Worm (Caenorhabditis elegans): ENCODE results near the gene kbp-2.

kbp-2 gene

ce11 chrIII:4854918-4855317 lies 48.8 kb downstream of the kbp-2 start, which contains the start of gene C35D10.8:
TSS of gene C35D10.8 (plus strand) at chrIII:4855218.
- TF ChIP-seq ztf-23 (GFP tag; IDR thresholded peaks at IDR 0.05) = no peak
- TF ChIP-seq med-1 (GFP tag; optimal IDR thresholded peaks at IDR 0.05; ENCODE audit: insufficient read depth) = no peak
- TF ChIP-seq flt-1 (GFP tag; IDR thresholded peaks at IDR 0.05) = no peak
- TF ChIP-seq T22C8.4 (GFP tag; IDR thresholded peaks at IDR 0.05) = no peak
- no peak for TF ChIP-seq klf-2 (GFP tag; conservative IDR thresholded peaks at IDR 0.05)
- no peak for TF ChIP-seq ztf-29 (GFP tag; IDR thresholded peaks at IDR 0.05)
- no peak for TF ChIP-seq cog-1 (tag; optimal IDR thresholded peaks at IDR 0.05)
- TF ChIP-seq tab-1 (GFP tag; IDR thresholded peaks at IDR 0.05) = no peak
- TF ChIP-seq ref-1 (GFP tag; conservative IDR thresholded peaks at IDR 0.05) = no peak
